Worm (Caenorhabditis elegans): Measurements from ENCODE around the gene grl-11.

- TF ChIP-seq mep-1 (tag; optimal IDR thresholded peaks at IDR 0.05) = no peak
- TF ChIP-seq zag-1 (tag; optimal IDR thresholded peaks at IDR 0.05) = no peak
- TF ChIP-seq rnt-1 (tag; optimal IDR thresholded peaks at IDR 0.05) = no peak
Observed at ce11 chrIII:9072704-9073103, 45.5 kb downstream of the grl-11 start.
